Fruit fly (Drosophila melanogaster) whole organism, embryonic: ENCODE results near the gene drn.

Experiments
- Ada2b ChIP-seq: fragments of 200-800 bp; sonication (Bioruptor generic); IDR thresholded peaks from 2 replicates; pipeline ENCODE4 v1.3.6; 2022; ENCODE audit warnings: missing biosample characterization, missing genetic modification characterization
- BtbVII ChIP-seq: fragments of 200-800 bp; sonication (Bioruptor generic); optimal IDR thresholded peaks from 3 replicates; lab custom pipeline; 2017; ENCODE audit warnings: missing biosample characterization, mild to moderate bottlenecking, missing genetic modification characterization
- CG10321 ChIP-seq: fragments of 200-800 bp; sonication (Bioruptor generic); IDR thresholded peaks from 2 replicates; pipeline ENCODE4 v1.3.6; 2022; ENCODE audit warnings: missing biosample characterization, missing genetic modification characterization
- CG11696 ChIP-seq: fragments of 200-800 bp; sonication (Bioruptor generic); IDR thresholded peaks from 2 replicates; pipeline ENCODE4 v1.3.6; 2022; ENCODE audit warnings: missing biosample characterization, missing genetic modification characterization
- CG12071 ChIP-seq: fragments of 200-800 bp; sonication (Bioruptor generic); optimal IDR thresholded peaks from 3 replicates; lab custom pipeline; 2018; ENCODE audit warnings: missing biosample characterization, mild to moderate bottlenecking, missing genetic modification characterization
- CG12391 ChIP-seq: fragments of 200-800 bp; sonication (Bioruptor generic); optimal IDR thresholded peaks from 3 replicates; lab custom pipeline; 2018; ENCODE audit warnings: missing biosample characterization, mild to moderate bottlenecking, missing genetic modification characterization, moderate library complexity
- CG13123 ChIP-seq: fragments of 200-800 bp; sonication (Bioruptor generic); optimal IDR thresholded peaks from 2 replicates; lab custom pipeline; 2016; ENCODE audit warnings: missing biosample characterization, missing genetic modification characterization
- CG14014 ChIP-seq: fragments of 200-800 bp; sonication (Bioruptor generic); IDR thresholded peaks from 2 replicates; pipeline ENCODE4 v1.3.6; 2022; ENCODE audit warnings: missing biosample characterization, missing genetic modification characterization
- CG14441 ChIP-seq: fragments of 200-800 bp; sonication (Bioruptor generic); IDR thresholded peaks from 2 replicates; pipeline ENCODE4 v1.3.6; 2022; ENCODE audit warnings: missing biosample characterization, missing genetic modification characterization
- CG17359 ChIP-seq: fragments of 200-800 bp; sonication (Bioruptor generic); optimal IDR thresholded peaks from 3 replicates; lab custom pipeline; 2018; ENCODE audit warnings: missing biosample characterization, mild to moderate bottlenecking, missing genetic modification characterization, moderate library complexity
- CG18619 ChIP-seq: fragments of 200-800 bp; sonication (Bioruptor generic); optimal IDR thresholded peaks from 3 replicates; lab custom pipeline; 2017; ENCODE audit warnings: missing biosample characterization, mild to moderate bottlenecking, missing genetic modification characterization
- CG31441 ChIP-seq: fragments of 200-800 bp; sonication (Bioruptor generic); IDR thresholded peaks from 2 replicates; pipeline ENCODE4 v1.3.6; 2022; ENCODE audit warnings: missing biosample characterization, missing genetic modification characterization
- CG32772 ChIP-seq: fragments of 200-800 bp; sonication (Bioruptor generic); IDR thresholded peaks from 2 replicates; pipeline ENCODE4 v1.3.6; 2022; ENCODE audit warnings: missing biosample characterization, missing genetic modification characterization
- CG3407 ChIP-seq: fragments of 200-800 bp; sonication (Bioruptor generic); optimal IDR thresholded peaks from 2 replicates; lab custom pipeline; 2018; ENCODE audit warnings: missing biosample characterization, mild to moderate bottlenecking, missing genetic modification characterization
- CG34422 ChIP-seq: fragments of 200-800 bp; sonication (Bioruptor generic); IDR thresholded peaks from 3 replicates; pipeline ENCODE4 v1.3.6; 2022; ENCODE audit warnings: missing biosample characterization, missing genetic modification characterization
- CG4282 ChIP-seq: fragments of 200-800 bp; sonication (Bioruptor generic); optimal IDR thresholded peaks from 2 replicates; lab custom pipeline; 2016; ENCODE audit warnings: missing biosample characterization, missing genetic modification characterization
- CG6765 ChIP-seq: fragments of 200-800 bp; sonication (Bioruptor generic); optimal IDR thresholded peaks from 3 replicates; lab custom pipeline; 2017; ENCODE audit warnings: missing biosample characterization, mild to moderate bottlenecking, missing genetic modification characterization
- CG7786 ChIP-seq: fragments of 200-800 bp; sonication (Bioruptor generic); optimal IDR thresholded peaks from 2 replicates; lab custom pipeline; 2016; ENCODE audit warnings: missing biosample characterization, missing genetic modification characterization
- CG7928 ChIP-seq: fragments of 200-800 bp; sonication (Bioruptor generic); optimal IDR thresholded peaks from 2 replicates; lab custom pipeline; 2017; ENCODE audit warnings: missing biosample characterization, mild to moderate bottlenecking, missing genetic modification characterization
- CHES-1-like ChIP-seq: fragments of 200-800 bp; sonication (Bioruptor generic); optimal IDR thresholded peaks from 2 replicates; lab custom pipeline; 2016; ENCODE audit warnings: missing biosample characterization, missing genetic modification characterization
- Fer1 ChIP-seq: fragments of 200-800 bp; sonication (Bioruptor generic); optimal IDR thresholded peaks from 2 replicates; lab custom pipeline; 2017; ENCODE audit warnings: missing biosample characterization, mild to moderate bottlenecking, missing genetic modification characterization
- Fer2 ChIP-seq: fragments of 200-800 bp; sonication (Bioruptor generic); optimal IDR thresholded peaks from 2 replicates; lab custom pipeline; 2018; ENCODE audit warnings: missing biosample characterization, mild to moderate bottlenecking, missing genetic modification characterization, moderate library complexity
- HLH4C ChIP-seq: fragments of 200-800 bp; sonication (Bioruptor generic); IDR thresholded peaks from 3 replicates; pipeline ENCODE4 v1.3.6; 2022; ENCODE audit warnings: missing biosample characterization, missing genetic modification characterization; ENCODE audit not compliant: partially characterized antibody
- HmgD ChIP-seq: fragments of 200-800 bp; sonication (Bioruptor generic); optimal IDR thresholded peaks from 3 replicates; lab custom pipeline; 2016; ENCODE audit warnings: missing biosample characterization, missing genetic modification characterization
- Hr78 ChIP-seq, 2 experiments: fragments of 200-800 bp in 1 of 2; fragments of >200 bp in 1 of 2; sonication (Bioruptor generic) in 1 of 2; optimal IDR thresholded peaks; 2 replicates each; lab custom pipeline; 2017 to 2019; ENCODE audit warnings: missing biosample characterization in 2 of 2, missing genetic modification characterization in 2 of 2, mild to moderate bottlenecking in 1 of 2, moderate library complexity in 1 of 2
- Jarid2 ChIP-seq: fragments of 200-800 bp; sonication (Bioruptor generic); optimal IDR thresholded peaks from 3 replicates; lab custom pipeline; 2017; ENCODE audit warnings: mild to moderate bottlenecking, missing biosample characterization, missing genetic modification reagents, missing genetic modification characterization
- Oli ChIP-seq: fragments of 200-800 bp; sonication (Bioruptor generic); optimal IDR thresholded peaks from 2 replicates; lab custom pipeline; 2018; ENCODE audit warnings: missing biosample characterization, mild to moderate bottlenecking, missing genetic modification characterization, moderate library complexity
- Optix ChIP-seq: fragments of 200-800 bp; sonication (Bioruptor generic); IDR thresholded peaks from 3 replicates; pipeline ENCODE4 v1.3.6; 2022; ENCODE audit warnings: missing biosample characterization, missing genetic modification characterization
- Stat92E ChIP-seq, 3 experiments: fragments of >200 bp in 2 of 3; fragments of 200-800 bp in 1 of 3; sonication (Bioruptor generic) in 1 of 3; optimal IDR thresholded peaks; 2 replicates each; lab custom pipeline; 2017 to 2019; ENCODE audit warnings: missing biosample characterization in 3 of 3, missing genetic modification characterization in 3 of 3, mild to moderate bottlenecking in 1 of 3, moderate library complexity in 1 of 3
- ac ChIP-seq: fragments of 200-800 bp; sonication (Bioruptor generic); optimal IDR thresholded peaks from 3 replicates; lab custom pipeline; 2017; ENCODE audit warnings: missing biosample characterization, mild to moderate bottlenecking, missing genetic modification characterization
- ash1 ChIP-seq: fragments of 200-800 bp; sonication (Bioruptor generic); optimal IDR thresholded peaks from 2 replicates; lab custom pipeline; 2018; ENCODE audit warnings: missing biosample characterization, mild to moderate bottlenecking, missing genetic modification characterization
- bab2 ChIP-seq: fragments of 200-800 bp; sonication (Bioruptor generic); optimal IDR thresholded peaks from 2 replicates; lab custom pipeline; 2016; ENCODE audit warnings: missing biosample characterization, missing genetic modification characterization
- bigmax ChIP-seq: fragments of 200-800 bp; sonication (Bioruptor generic); optimal IDR thresholded peaks from 2 replicates; lab custom pipeline; 2018; ENCODE audit warnings: missing biosample characterization, mild to moderate bottlenecking, missing genetic modification characterization
- btn ChIP-seq: fragments of 200-800 bp; sonication (Bioruptor generic); optimal IDR thresholded peaks from 2 replicates; lab custom pipeline; 2016; ENCODE audit warnings: missing biosample characterization, missing genetic modification characterization
- chm ChIP-seq: fragments of 200-800 bp; sonication (Bioruptor generic); IDR thresholded peaks from 2 replicates; pipeline ENCODE4 v1.3.6; 2022; ENCODE audit warnings: missing biosample characterization, missing genetic modification characterization
- disco-r ChIP-seq: fragments of 200-800 bp; sonication (Bioruptor generic); optimal IDR thresholded peaks from 2 replicates; lab custom pipeline; 2016; ENCODE audit warnings: missing biosample characterization, missing genetic modification characterization
- eyg ChIP-seq: fragments of 200-800 bp; sonication (Bioruptor generic); optimal IDR thresholded peaks from 3 replicates; lab custom pipeline; 2016; ENCODE audit warnings: missing biosample characterization, missing genetic modification characterization
- fru ChIP-seq: fragments of >200 bp; optimal IDR thresholded peaks from 2 replicates; lab custom pipeline; 2017
- gfzf ChIP-seq: fragments of 200-800 bp; sonication (Bioruptor generic); optimal IDR thresholded peaks from 2 replicates; lab custom pipeline; 2016; ENCODE audit warnings: missing biosample characterization, mild to moderate bottlenecking, missing genetic modification characterization, moderate library complexity
- hb ChIP-seq: fragments of 200-800 bp; sonication (Bioruptor generic); IDR thresholded peaks from 3 replicates; pipeline ENCODE4 v1.3.6; 2022; ENCODE audit warnings: missing biosample characterization, missing genetic modification characterization; ENCODE audit not compliant: partially characterized antibody
- insv ChIP-seq, 2 experiments: fragments of 200-800 bp; sonication (Bioruptor generic); optimal IDR thresholded peaks; 3 replicates each; lab custom pipeline; 2016 to 2018; ENCODE audit warnings: missing biosample characterization in 2 of 2, missing genetic modification characterization in 2 of 2
- kay ChIP-seq: fragments of 200-800 bp; sonication (Bioruptor generic); optimal IDR thresholded peaks from 2 replicates; lab custom pipeline; 2016; ENCODE audit warnings: missing biosample characterization, missing genetic modification characterization
- lmd ChIP-seq: fragments of 200-800 bp; sonication (Bioruptor generic); IDR thresholded peaks from 2 replicates; pipeline ENCODE4 v1.3.6; 2022; ENCODE audit warnings: missing biosample characterization, missing genetic modification characterization
- luna ChIP-seq: fragments of 200-800 bp; sonication (Bioruptor generic); optimal IDR thresholded peaks from 2 replicates; lab custom pipeline; 2016; ENCODE audit warnings: missing biosample characterization, missing genetic modification characterization
- mirr ChIP-seq: fragments of 200-800 bp; sonication (Bioruptor generic); optimal IDR thresholded peaks from 3 replicates; lab custom pipeline; 2018; ENCODE audit warnings: missing biosample characterization, mild to moderate bottlenecking, missing genetic modification characterization
- p53 ChIP-seq: fragments of 200-800 bp; sonication (Bioruptor generic); optimal IDR thresholded peaks from 2 replicates; lab custom pipeline; 2016; ENCODE audit warnings: missing biosample characterization, missing genetic modification characterization
- phol ChIP-seq: fragments of 200-800 bp; sonication (Bioruptor generic); optimal IDR thresholded peaks from 3 replicates; lab custom pipeline; 2018; ENCODE audit warnings: missing biosample characterization, mild to moderate bottlenecking, missing genetic modification characterization, moderate library complexity
- pum ChIP-seq: fragments of 200-800 bp; sonication (Bioruptor generic); optimal IDR thresholded peaks from 2 replicates; lab custom pipeline; 2016; ENCODE audit warnings: missing biosample characterization, missing genetic modification characterization
- slp2 ChIP-seq: fragments of 200-800 bp; sonication (Bioruptor generic); optimal IDR thresholded peaks from 2 replicates; lab custom pipeline; 2016; ENCODE audit warnings: missing biosample characterization, missing genetic modification characterization
- sug ChIP-seq: fragments of 200-800 bp; optimal IDR thresholded peaks from 2 replicates; lab custom pipeline; 2019; ENCODE audit warnings: missing biosample characterization, mild to moderate bottlenecking, missing genetic modification characterization, moderate library complexity
- ttk ChIP-seq: fragments of 200-800 bp; sonication (Bioruptor generic); IDR thresholded peaks from 2 replicates; pipeline ENCODE4 v2.1.2; 2022; ENCODE audit warnings: missing biosample characterization, missing genetic modification characterization
- yki ChIP-seq: fragments of >200 bp; optimal IDR thresholded peaks from 3 replicates; lab custom pipeline; 2018

Gene drn

DNA sequence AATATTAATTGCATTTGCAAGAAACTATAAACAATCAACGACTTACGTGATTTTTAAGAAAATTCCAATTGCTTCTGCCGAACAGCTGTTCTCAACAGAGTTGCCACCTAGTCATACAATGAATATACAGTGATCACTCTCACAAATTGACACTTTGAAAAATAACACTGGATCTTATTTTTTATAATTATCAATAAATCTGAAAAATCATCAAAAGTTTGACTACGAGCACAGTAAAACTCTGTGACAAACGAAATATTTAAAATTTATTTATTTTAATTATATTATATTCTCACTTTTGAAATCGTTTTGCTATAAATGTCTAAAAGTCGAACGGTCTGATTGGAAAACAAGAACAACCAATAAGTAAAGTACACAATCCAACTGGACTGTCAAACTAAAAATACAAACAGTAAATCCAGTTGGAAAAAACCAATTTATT, 60.0 kb downstream of the drn start, which contains the start of gene CG34117:
CG34117 (minus strand) TSS at position 103 of the 442 bp plus-strand sequence.
- TF ChIP-seq slp2 (GFP tag; lab: Kevin White, UChicago), result peak; percentile 17
- peak; percentile 10 for TF ChIP-seq Jarid2 (GFP tag; lab: Kevin White, UChicago)
- TF ChIP-seq Oli (tag; lab: Kevin White, UChicago), result peak; percentile 74
- no peak for TF ChIP-seq ac (GFP tag; lab: Kevin White, UChicago)
- peak; percentile 48 for TF ChIP-seq kay (GFP tag; lab: Kevin White, UChicago)
- peak; percentile 75; the same call in 1 of the 2 replicates for TF ChIP-seq CG14441
- TF ChIP-seq phol, result peak; percentile 75
- no peak for TF ChIP-seq ash1
- TF ChIP-seq p53 (GFP tag; lab: Kevin White, UChicago), result no peak
- peak; percentile 83 for TF ChIP-seq sug (tag; lab: Kevin White, UChicago)
- no peak for TF ChIP-seq btn (GFP tag; lab: Kevin White, UChicago)
- TF ChIP-seq CG7786 (GFP tag; lab: Kevin White, UChicago), result peak; percentile 64
- no peak for TF ChIP-seq Optix (GFP tag; lab: Robert Waterston, UW)
- TF ChIP-seq Ada2b, result peak; percentile 86
- peak; percentile 64 for TF ChIP-seq CG18619 (GFP tag; lab: Kevin White, UChicago)
- peak; percentile 78 for TF ChIP-seq CG32772 (GFP tag; lab: Robert Waterston, UW)
- no peak for TF ChIP-seq disco-r (GFP tag; lab: Kevin White, UChicago)
- no peak for TF ChIP-seq yki
- peak; percentile 80 to 100 for TF ChIP-seq insv (GFP tag; optimal IDR thresholded peaks at IDR 0.05; lab: Kevin White, UChicago)
- TF ChIP-seq bigmax, result no peak
- peak; percentile 70 for TF ChIP-seq Fer2 (tag; lab: Kevin White, UChicago)
- peak; percentile 60 for TF ChIP-seq CG11696 (GFP tag; lab: Robert Waterston, UW)
- peak; percentile 17 for TF ChIP-seq mirr (GFP tag; lab: Kevin White, UChicago)
- no peak for TF ChIP-seq Stat92E (GFP tag; optimal IDR thresholded peaks at IDR 0.05; lab: Kevin White, UChicago)
- TF ChIP-seq CG31441, result peak; percentile 79
- TF ChIP-seq CG4282, result no peak
- TF ChIP-seq lmd (GFP tag; lab: Robert Waterston, UW), result peak; percentile 76
- TF ChIP-seq fru (lab: Kevin White, UChicago), result no peak
- peak; percentile 84 for TF ChIP-seq Fer1
- peak; percentile 65 for TF ChIP-seq bab2 (GFP tag; lab: Kevin White, UChicago)
- TF ChIP-seq HLH4C (GFP tag; lab: Robert Waterston, UW), result no peak
- no peak for TF ChIP-seq eyg (GFP tag; lab: Kevin White, UChicago)
- TF ChIP-seq CG12071, result peak; percentile 30
- TF ChIP-seq CG7928, result no peak
- TF ChIP-seq CG12391 (tag; lab: Kevin White, UChicago), result peak; percentile 91
- peak; percentile 88 for TF ChIP-seq CG34422
- no peak for TF ChIP-seq HmgD (GFP tag; lab: Kevin White, UChicago)
- peak; percentile 13 for TF ChIP-seq CG3407 (GFP tag; lab: Kevin White, UChicago)
- TF ChIP-seq CG6765 (GFP tag; lab: Kevin White, UChicago), result peak; percentile 53
- peak; percentile 52; the same call in 1 of the 2 replicates for TF ChIP-seq chm (GFP tag; lab: Robert Waterston, UW)
- TF ChIP-seq luna, result no peak
- TF ChIP-seq BtbVII (GFP tag; lab: Kevin White, UChicago), result peak; percentile 75
- peak; percentile 83 for TF ChIP-seq CG14014 (GFP tag; lab: Robert Waterston, UW)
- peak in 1 of 2 experiments; percentile 17 for TF ChIP-seq Hr78 (GFP tag; optimal IDR thresholded peaks at IDR 0.05; lab: Kevin White, UChicago)
- peak; percentile 67 for TF ChIP-seq ttk (GFP tag; lab: Robert Waterston, UW)
- no peak for TF ChIP-seq CG10321 (GFP tag; lab: Robert Waterston, UW)
- peak; percentile 2 for TF ChIP-seq gfzf (GFP tag; lab: Kevin White, UChicago)
- TF ChIP-seq CG17359, result peak; percentile 86
- peak; percentile 12 for TF ChIP-seq CHES-1-like (GFP tag; lab: Kevin White, UChicago)
- peak; percentile 69 for TF ChIP-seq CG13123
- TF ChIP-seq hb (GFP tag; lab: Robert Waterston, UW), result no peak
- TF ChIP-seq pum (GFP tag; lab: Kevin White, UChicago), result peak; percentile 56
